Fruit fly (Drosophila melanogaster) whole organism, wandering third instar larva: ENCODE results near the gene CG11151.
A peak's percentile ranks its signal among the peaks of the same experiment; 100 is the strongest.

ENCODE experiments used
- Dif ChIP-seq: fragments of 200-275, 200-300 bp; sonication (Bioruptor generic); optimal IDR thresholded peaks from 2 replicates; lab custom pipeline; 2018; ENCODE audit warnings: missing biosample characterization, missing genetic modification characterization; ENCODE audit not compliant: partially characterized antibody
- Hr83 ChIP-seq: fragments of 200-300 bp; sonication (Bioruptor generic); optimal IDR thresholded peaks from 2 replicates; lab custom pipeline; 2016; ENCODE audit warnings: missing biosample characterization, mild to moderate bottlenecking, missing genetic modification characterization, moderate library complexity; ENCODE audit not compliant: poor library complexity, severe bottlenecking
- Jra ChIP-seq: sonication (Bioruptor generic); optimal IDR thresholded peaks from 2 replicates; lab custom pipeline; 2016; ENCODE audit warnings: missing biosample characterization, missing genetic modification characterization
- OdsH ChIP-seq: fragments of 200-800 bp; sonication (Bioruptor generic); optimal IDR thresholded peaks from 2 replicates; lab custom pipeline; 2016; ENCODE audit warnings: missing biosample characterization, mild to moderate bottlenecking, missing genetic modification characterization
- Rel ChIP-seq, 2 experiments: fragments of 200-800 bp; sonication (Bioruptor generic) in 1 of 2; optimal IDR thresholded peaks; 2 replicates in 1 of 2; 3 replicates in 1 of 2; lab custom pipeline; 2016 to 2019; ENCODE audit warnings: mild to moderate bottlenecking in 2 of 2, missing biosample characterization in 2 of 2, missing genetic modification characterization in 2 of 2, moderate library complexity in 1 of 2
- brk ChIP-seq: fragments of 200-800 bp; sonication (Bioruptor generic); optimal IDR thresholded peaks from 2 replicates; lab custom pipeline; 2016; ENCODE audit warnings: missing biosample characterization, mild to moderate bottlenecking, missing genetic modification characterization
- dmrt93B ChIP-seq: fragments of 200-800 bp; sonication (Bioruptor generic); optimal IDR thresholded peaks from 2 replicates; lab custom pipeline; 2018; ENCODE audit warnings: missing biosample characterization, mild to moderate bottlenecking, missing genetic modification characterization
- psq ChIP-seq: fragments of 200-800 bp; sonication (Bioruptor generic); optimal IDR thresholded peaks from 3 replicates; lab custom pipeline; 2017; ENCODE audit warnings: missing biosample characterization, mild to moderate bottlenecking, missing genetic modification characterization, moderate library complexity
- tai ChIP-seq: sonication (Bioruptor generic); optimal IDR thresholded peaks from 2 replicates; lab custom pipeline; 2016; ENCODE audit warnings: missing biosample characterization, missing genetic modification characterization
- usp ChIP-seq: fragments of >200 bp; optimal IDR thresholded peaks from 2 replicates; lab custom pipeline; 2017; ENCODE audit warnings: missing biosample characterization, missing genetic modification characterization

DNA sequence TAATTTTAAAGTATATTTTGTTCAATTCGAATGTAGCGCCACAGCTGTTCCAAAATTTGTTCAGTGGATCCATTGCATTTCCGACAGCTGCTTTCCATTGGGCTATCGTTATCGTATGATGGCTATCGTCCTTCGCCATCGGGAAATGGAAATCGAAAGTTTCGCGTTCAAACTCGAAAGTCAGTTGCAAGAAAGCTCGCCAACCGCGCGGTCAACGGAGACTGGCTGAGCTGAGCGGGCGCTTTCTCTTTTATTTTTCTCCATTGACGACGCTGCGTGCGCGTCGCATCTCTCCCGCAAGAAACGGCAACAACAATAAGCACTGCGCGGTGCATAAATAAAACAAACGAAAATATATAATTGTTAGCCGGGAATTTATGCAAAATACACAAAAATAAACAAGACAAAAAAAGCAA lies 44.0 kb downstream of the CG11151 start, which contains the start of gene inaE:
- TF ChIP-seq psq (GFP tag; lab: Kevin White, UChicago) (no peak), brk (GFP tag; lab: Kevin White, UChicago) (no peak), dmrt93B (GFP tag; lab: Kevin White, UChicago) (no peak), tai (no peak), Jra (GFP tag; lab: Kevin White, UChicago) (no peak), Dif (peak; percentile 41), usp (GFP tag; lab: Kevin White, UChicago) (no peak), Rel (GFP tag; optimal IDR thresholded peaks at IDR 0.05; lab: Kevin White, UChicago) (no peak), Rel (tag; optimal IDR thresholded peaks at IDR 0.05; lab: Kevin White, UChicago) (peak; percentile 18), OdsH (no peak), Hr83 (GFP tag; lab: Kevin White, UChicago) (no peak)
